Worm (Caenorhabditis elegans) whole organism, midembryonic: ENCODE results near the gene W02C12.2.
A peak's percentile ranks its signal among the peaks of the same experiment; 100 is the strongest.

ENCODE experiments used
- T22C8.4 ChIP-seq: fragments of 200-800 bp; sonication (Bioruptor generic); IDR thresholded peaks from 2 replicates; pipeline ENCODE4 v1.3.6; 2022; ENCODE audit warnings: missing genetic modification characterization, missing compliant biosample characterization
- cog-1 ChIP-seq: sonication (generic microtip); optimal IDR thresholded peaks from 2 replicates; lab custom pipeline; 2016; ENCODE audit warnings: missing genetic modification characterization, missing compliant biosample characterization
- flt-1 ChIP-seq: fragments of 200-800 bp; sonication (Bioruptor generic); IDR thresholded peaks from 2 replicates; pipeline ENCODE4 v1.3.6; 2022; ENCODE audit warnings: missing genetic modification characterization, missing compliant biosample characterization
- klf-2 ChIP-seq: fragments of 200-800 bp; sonication (Bioruptor generic); conservative IDR thresholded peaks from 2 replicates; pipeline ENCODE4 v1.3.6; 2022; ENCODE audit warnings: missing genetic modification reagents, missing genetic modification characterization, missing compliant biosample characterization
- med-1 ChIP-seq: sonication (generic microtip); optimal IDR thresholded peaks from 2 replicates; lab custom pipeline; 2017; ENCODE audit warnings: missing genetic modification characterization, mild to moderate bottlenecking, missing compliant biosample characterization, antibody characterized with exemption, missing genetic modification reagents; ENCODE audit not compliant: insufficient read depth
- ref-1 ChIP-seq: fragments of 200-800 bp; sonication (Bioruptor generic); conservative IDR thresholded peaks from 2 replicates; pipeline ENCODE4 v1.3.6; 2022; ENCODE audit warnings: missing genetic modification reagents, missing genetic modification characterization, missing compliant biosample characterization
- tab-1 ChIP-seq: fragments of 200-800 bp; sonication (Bioruptor generic); IDR thresholded peaks from 2 replicates; pipeline ENCODE4 v1.3.6; 2022; ENCODE audit warnings: missing genetic modification characterization, missing compliant biosample characterization
- ztf-23 ChIP-seq: fragments of 200-800 bp; sonication (Bioruptor generic); IDR thresholded peaks from 2 replicates; pipeline ENCODE4 v1.3.6; 2022; ENCODE audit warnings: missing genetic modification reagents, missing genetic modification characterization, missing compliant biosample characterization
- ztf-29 ChIP-seq: fragments of 200-800 bp; sonication (Bioruptor generic); IDR thresholded peaks from 2 replicates; pipeline ENCODE4 v1.3.6; 2022; ENCODE audit warnings: missing genetic modification reagents, missing genetic modification characterization, missing compliant biosample characterization

Gene W02C12.2

ce11 chrIV:4007697-4008096 lies at the start of gene W02C12.2:
Gene W02C12.2, minus strand, starts transcription at chrIV:4007973.
- TF ChIP-seq cog-1 (no peak), ztf-23 (GFP tag; lab: Robert Waterston, UW) (peak; percentile 14; the same call in 1 of the 2 replicates)

- TF ChIP-seq ref-1 (GFP tag; lab: Robert Waterston, UW) (no peak), T22C8.4 (GFP tag; lab: Robert Waterston, UW) (no peak), klf-2 (no peak), cog-1 (no peak), ztf-23 (GFP tag; lab: Robert Waterston, UW) (no peak), flt-1 (no peak), med-1 (GFP tag; lab: Kevin White, UChicago) (no peak), ztf-29 (GFP tag; lab: Robert Waterston, UW) (no peak), tab-1 (no peak)
Observed at ce11 chrIV:4055297-4055696, 47.5 kb upstream of the W02C12.2 start.

- TF ChIP-seq ref-1 (GFP tag; lab: Robert Waterston, UW) (no peak), med-1 (GFP tag; lab: Kevin White, UChicago) (no peak), ztf-29 (GFP tag; lab: Robert Waterston, UW) (no peak), tab-1 (no peak), ztf-23 (GFP tag; lab: Robert Waterston, UW) (no peak), flt-1 (no peak), klf-2 (no peak), T22C8.4 (GFP tag; lab: Robert Waterston, UW) (no peak), cog-1 (no peak)
Observed at ce11 chrIV:4053405-4053804, 45.6 kb upstream of the W02C12.2 start.

- TF ChIP-seq flt-1: 0 out of 2 replicates have a peak, but pooled peaks have one; percentile 25
- TF ChIP-seq T22C8.4 (GFP tag; lab: Robert Waterston, UW): no peak
Observed at ce11 chrIV:4052274-4052673, 44.5 kb upstream of the W02C12.2 start.

ce11 chrIV:4051539-4051938 lies 43.8 kb upstream of the W02C12.2 start, which contains the start of gene wrt-5:
Gene wrt-5, minus strand, starts transcription at chrIV:4051639.
- TF ChIP-seq T22C8.4 (GFP tag; lab: Robert Waterston, UW) (no peak), flt-1 (no peak), cog-1 (no peak), ref-1 (GFP tag; lab: Robert Waterston, UW) (no peak), ztf-23 (GFP tag; lab: Robert Waterston, UW) (no peak), klf-2 (no peak), tab-1 (no peak), med-1 (GFP tag; lab: Kevin White, UChicago) (no peak), ztf-29 (GFP tag; lab: Robert Waterston, UW) (no peak)

- TF ChIP-seq T22C8.4 (GFP tag; lab: Robert Waterston, UW): no peak
- no peak for TF ChIP-seq med-1 (GFP tag; lab: Kevin White, UChicago)
- peak; percentile 52 for TF ChIP-seq cog-1
- TF ChIP-seq ztf-23 (GFP tag; lab: Robert Waterston, UW): 0 out of 2 replicates have a peak, but pooled peaks have one; percentile 31
- peak; percentile 72; the same call in 1 of the 2 replicates for TF ChIP-seq flt-1
Observed at ce11 chrIV:4049398-4049998, 41.7 kb upstream of the W02C12.2 start, which contains the start of gene pcn-1. Gene pcn-1, minus strand, starts transcription at chrIV:4049448.

- TF ChIP-seq flt-1 (no peak), ztf-29 (GFP tag; lab: Robert Waterston, UW) (no peak), klf-2 (no peak), cog-1 (no peak), T22C8.4 (GFP tag; lab: Robert Waterston, UW) (no peak), med-1 (GFP tag; lab: Kevin White, UChicago) (no peak), tab-1 (no peak), ztf-23 (GFP tag; lab: Robert Waterston, UW) (no peak), ref-1 (GFP tag; lab: Robert Waterston, UW) (no peak)
Observed at ce11 chrIV:4047628-4048027, 39.9 kb upstream of the W02C12.2 start.

- TF ChIP-seq ztf-23 (GFP tag; lab: Robert Waterston, UW) (peak; percentile 60; the same call in 1 of the 2 replicates), cog-1 (no peak)
Observed at ce11 chrIV:4042274-4042673, 34.5 kb upstream of the W02C12.2 start, which contains the start of gene cdc-73. Gene cdc-73, plus strand, starts transcription at chrIV:4042575.

- TF ChIP-seq klf-2 (no peak), ref-1 (GFP tag; lab: Robert Waterston, UW) (no peak)
Observed at ce11 chrIV:4041006-4041405, 33.2 kb upstream of the W02C12.2 start.

ce11 chrIV:4039984-4040383 lies 32.2 kb upstream of the W02C12.2 start, which contains the start of gene F35F11.2:
Gene F35F11.2, plus strand, starts transcription at chrIV:4040284.
- TF ChIP-seq ref-1 (GFP tag; lab: Robert Waterston, UW) (no peak), ztf-23 (GFP tag; lab: Robert Waterston, UW) (no peak), ztf-29 (GFP tag; lab: Robert Waterston, UW) (no peak), klf-2 (no peak), med-1 (GFP tag; lab: Kevin White, UChicago) (no peak), flt-1 (no peak), cog-1 (no peak), tab-1 (no peak), T22C8.4 (GFP tag; lab: Robert Waterston, UW) (no peak)

- TF ChIP-seq flt-1 (0 out of 2 replicates have a peak, but pooled peaks have one; percentile 16), tab-1 (no peak)
Observed at ce11 chrIV:4034883-4035282, 27.1 kb upstream of the W02C12.2 start, which contains the start of gene hlh-30. Gene hlh-30, minus strand, starts transcription at chrIV:4034951.
